Worm (Caenorhabditis elegans) whole organism, L4 larva: Measurements from ENCODE around the gene clec-160.

Source experiments
- F44E2.7 ChIP-seq: fragments of 200-800 bp; sonication (Bioruptor generic); IDR thresholded peaks from 2 replicates; pipeline ENCODE4 v2.1.2; 2022; ENCODE audit warnings: missing genetic modification characterization, missing compliant biosample characterization
- Y105C5A.15 ChIP-seq: fragments of 200-800 bp; sonication (Bioruptor generic); IDR thresholded peaks from 2 replicates; pipeline ENCODE4 v1.3.6; 2022; ENCODE audit warnings: missing genetic modification characterization, missing compliant biosample characterization
- ZK337.2 ChIP-seq: fragments of 200-800 bp; sonication (Bioruptor generic); IDR thresholded peaks from 2 replicates; pipeline ENCODE4 v1.3.6; 2022; ENCODE audit warnings: missing genetic modification reagents, missing genetic modification characterization, missing compliant biosample characterization
- ZK546.5 ChIP-seq, 2 experiments: sonication (generic microtip); optimal IDR thresholded peaks; 2 replicates each; lab custom pipeline; 2017; ENCODE audit warnings: missing biosample characterization in 2 of 2, missing genetic modification characterization in 2 of 2
- ama-1 ChIP-seq: fragments of 150-350 bp; optimal IDR thresholded peaks from 2 replicates; lab custom pipeline; 2014; ENCODE audit warnings: inconsistent platforms, mixed read lengths
- attf-4 ChIP-seq: sonication (generic microtip); optimal IDR thresholded peaks from 3 replicates; lab custom pipeline; 2017; ENCODE audit warnings: missing biosample characterization, missing genetic modification characterization
- ceh-44 ChIP-seq: fragments of 200-800 bp; sonication (Bioruptor generic); IDR thresholded peaks from 2 replicates; pipeline ENCODE4 v1.3.6; 2022; ENCODE audit warnings: missing genetic modification reagents, missing genetic modification characterization, missing compliant biosample characterization
- cey-2 ChIP-seq: sonication (generic microtip); optimal IDR thresholded peaks from 3 replicates; lab custom pipeline; 2017; ENCODE audit warnings: missing genetic modification characterization, mild to moderate bottlenecking, missing compliant biosample characterization, antibody characterized with exemption, borderline replicate concordance; ENCODE audit not compliant: insufficient read depth
- daf-16 ChIP-seq, 3 experiments: sonication (generic microtip); optimal IDR thresholded peaks; 2 replicates each; lab custom pipeline; 2016 to 2017; ENCODE audit warnings: missing genetic modification characterization in 3 of 3, missing genetic modification reagents in 3 of 3, mild to moderate bottlenecking in 2 of 3, missing compliant biosample characterization in 2 of 3, missing biosample characterization in 1 of 3, moderate library complexity in 1 of 3
- dmd-6 ChIP-seq: fragments of 200-800 bp; sonication (Bioruptor generic); IDR thresholded peaks from 2 replicates; pipeline ENCODE4 v1.3.6; 2022; ENCODE audit warnings: missing genetic modification reagents, missing genetic modification characterization, missing compliant biosample characterization
- dmd-8 ChIP-seq: fragments of 200-800 bp; sonication (Bioruptor generic); IDR thresholded peaks from 2 replicates; pipeline ENCODE4 v1.3.6; 2022; ENCODE audit warnings: missing genetic modification characterization, missing compliant biosample characterization
- dpl-1 ChIP-seq: fragments of 150-350 bp; optimal IDR thresholded peaks from 2 replicates; lab custom pipeline; 2014; ENCODE audit warnings: missing biosample characterization, missing genetic modification reagents, missing genetic modification characterization
- duxl-1 ChIP-seq: sonication (generic microtip); optimal IDR thresholded peaks from 2 replicates; lab custom pipeline; 2016; ENCODE audit warnings: mild to moderate bottlenecking, missing genetic modification characterization, moderate library complexity, missing compliant biosample characterization; ENCODE audit not compliant: poor library complexity
- dve-1 ChIP-seq: sonication (generic microtip); optimal IDR thresholded peaks from 2 replicates; lab custom pipeline; 2017; ENCODE audit warnings: antibody characterized with exemption, mild to moderate bottlenecking, missing genetic modification characterization, missing compliant biosample characterization; ENCODE audit not compliant: insufficient read depth
- egl-27 ChIP-seq: sonication (generic microtip); optimal IDR thresholded peaks from 3 replicates; lab custom pipeline; 2017; ENCODE audit warnings: missing biosample characterization, missing genetic modification reagents, missing genetic modification characterization
- hlh-11 ChIP-seq: fragments of 200-800 bp; sonication (Bioruptor generic); optimal IDR thresholded peaks from 2 replicates; lab custom pipeline; 2018; ENCODE audit warnings: mild to moderate bottlenecking, missing genetic modification characterization, missing compliant biosample characterization
- hlh-30 ChIP-seq: sonication (generic microtip); optimal IDR thresholded peaks from 2 replicates; lab custom pipeline; 2017; ENCODE audit warnings: antibody characterized with exemption, mild to moderate bottlenecking, missing genetic modification characterization, missing compliant biosample characterization; ENCODE audit not compliant: insufficient read depth
- hmg-1.1 ChIP-seq: fragments of 200-800 bp; sonication (Bioruptor generic); IDR thresholded peaks from 2 replicates; pipeline ENCODE4 v1.3.6; 2022; ENCODE audit warnings: missing genetic modification reagents, missing genetic modification characterization, missing compliant biosample characterization
- jun-1 ChIP-seq: fragments of 150-350 bp; optimal IDR thresholded peaks from 2 replicates; lab custom pipeline; 2014; ENCODE audit warnings: missing biosample characterization, missing genetic modification reagents, missing genetic modification characterization
- lin-1 ChIP-seq: fragments of 200-800 bp; sonication (Bioruptor generic); IDR thresholded peaks from 2 replicates; pipeline ENCODE4 v1.3.6; 2022; ENCODE audit warnings: missing genetic modification reagents, missing genetic modification characterization, missing compliant biosample characterization
- lin-29 ChIP-seq: fragments of 200-800 bp; sonication (Bioruptor generic); IDR thresholded peaks from 2 replicates; pipeline ENCODE4 v1.3.6; 2022; ENCODE audit warnings: missing genetic modification reagents, missing genetic modification characterization, missing compliant biosample characterization
- lin-38 ChIP-seq: fragments of 200-800 bp; sonication (Bioruptor generic); IDR thresholded peaks from 2 replicates; pipeline ENCODE4 v1.3.6; 2022; ENCODE audit warnings: missing genetic modification reagents, missing genetic modification characterization, missing compliant biosample characterization
- lsy-2 ChIP-seq, 2 experiments: fragments of 150-350 bp in 1 of 2; sonication (generic microtip) in 1 of 2; optimal IDR thresholded peaks; 2 replicates each; lab custom pipeline; 2014 to 2017; ENCODE audit warnings: missing biosample characterization in 2 of 2, missing genetic modification characterization in 2 of 2
- mdl-1 ChIP-seq, 2 experiments: fragments of 150-350 bp in 1 of 2; sonication (generic microtip) in 1 of 2; optimal IDR thresholded peaks; 2 replicates each; lab custom pipeline; 2014 to 2017; ENCODE audit warnings: missing biosample characterization in 2 of 2, missing genetic modification characterization in 2 of 2
- mes-2 ChIP-seq: sonication (generic microtip); optimal IDR thresholded peaks from 2 replicates; lab custom pipeline; 2016; ENCODE audit warnings: missing genotype, mild to moderate bottlenecking, missing genetic modification characterization, missing compliant biosample characterization; ENCODE audit not compliant: poor library complexity, severe bottlenecking
- nhr-111 ChIP-seq: fragments of 200-800 bp; sonication (Bioruptor generic); optimal IDR thresholded peaks from 2 replicates; lab custom pipeline; 2018; ENCODE audit warnings: mild to moderate bottlenecking, missing genetic modification characterization, missing compliant biosample characterization
- nhr-28 ChIP-seq: fragments of 150-350 bp; optimal IDR thresholded peaks from 2 replicates; lab custom pipeline; 2014; ENCODE audit warnings: missing biosample characterization, missing genetic modification characterization
- nhr-41 ChIP-seq: fragments of 200-800 bp; sonication (Bioruptor generic); IDR thresholded peaks from 2 replicates; pipeline ENCODE4 v1.3.6; 2022; ENCODE audit warnings: missing genetic modification reagents, missing genetic modification characterization, missing compliant biosample characterization
- nhr-42 ChIP-seq: fragments of 200-800 bp; sonication (Bioruptor generic); IDR thresholded peaks from 2 replicates; pipeline ENCODE4 v1.3.6; 2022; ENCODE audit warnings: missing genetic modification characterization, missing compliant biosample characterization
- nhr-48 ChIP-seq: sonication (generic microtip); optimal IDR thresholded peaks from 2 replicates; lab custom pipeline; 2016; ENCODE audit warnings: mild to moderate bottlenecking, missing genetic modification characterization, missing compliant biosample characterization
- nhr-77 ChIP-seq: fragments of 150-350 bp; optimal IDR thresholded peaks from 2 replicates; lab custom pipeline; 2014; ENCODE audit warnings: missing biosample characterization, missing genetic modification characterization
- pha-4 ChIP-seq, 2 experiments: fragments of 150-350 bp in 1 of 2; fragments of 200-800 bp in 1 of 2; sonication (Bioruptor generic) in 1 of 2; IDR thresholded peaks in 1 of 2; optimal IDR thresholded peaks in 1 of 2; 2 replicates each; pipeline versions ENCODE4 v1.3.6 to Lab custom; 2014 to 2022; ENCODE audit warnings: missing genetic modification characterization in 2 of 2, missing genetic modification reagents in 2 of 2, missing biosample characterization in 1 of 2, missing compliant biosample characterization in 1 of 2
- snpc-1.2 ChIP-seq: fragments of 200-800 bp; sonication (Bioruptor generic); IDR thresholded peaks from 2 replicates; pipeline ENCODE4 v1.3.6; 2022; ENCODE audit warnings: missing genetic modification reagents, missing genetic modification characterization, missing compliant biosample characterization
- spr-1 ChIP-seq: sonication (generic microtip); optimal IDR thresholded peaks from 2 replicates; lab custom pipeline; 2016; ENCODE audit warnings: mild to moderate bottlenecking, missing genetic modification characterization, missing compliant biosample characterization
- unc-39 ChIP-seq: sonication (generic microtip); optimal IDR thresholded peaks from 2 replicates; lab custom pipeline; 2017; ENCODE audit warnings: missing biosample characterization, missing genetic modification characterization
- unc-62 ChIP-seq, 3 experiments: fragments of 150-350 bp in 1 of 3; sonication (generic microtip); optimal IDR thresholded peaks in 2 of 3; peaks in 1 of 3; 1 replicate in 1 of 3; 2 replicates in 2 of 3; lab custom pipeline; 2014 to 2017; ENCODE audit warnings: missing biosample characterization in 3 of 3, missing genetic modification characterization in 3 of 3, missing genetic modification reagents in 3 of 3, missing genotype in 1 of 3
- vab-7 ChIP-seq: fragments of 200-800 bp; sonication (Bioruptor generic); IDR thresholded peaks from 2 replicates; pipeline ENCODE4 v1.3.6; 2022; ENCODE audit warnings: missing genetic modification reagents, missing genetic modification characterization, missing compliant biosample characterization
- zfp-2 ChIP-seq: sonication (generic microtip); optimal IDR thresholded peaks from 2 replicates; lab custom pipeline; 2016; ENCODE audit warnings: mild to moderate bottlenecking, missing genetic modification characterization, missing compliant biosample characterization
- zip-2 ChIP-seq: fragments of 150-350 bp; optimal IDR thresholded peaks from 2 replicates; lab custom pipeline; 2014; ENCODE audit warnings: missing biosample characterization, missing genetic modification characterization
- ztf-11 ChIP-seq: fragments of 150-350 bp; optimal IDR thresholded peaks from 2 replicates; lab custom pipeline; 2014; ENCODE audit warnings: missing biosample characterization, missing genetic modification characterization

The clec-160 gene

DNA sequence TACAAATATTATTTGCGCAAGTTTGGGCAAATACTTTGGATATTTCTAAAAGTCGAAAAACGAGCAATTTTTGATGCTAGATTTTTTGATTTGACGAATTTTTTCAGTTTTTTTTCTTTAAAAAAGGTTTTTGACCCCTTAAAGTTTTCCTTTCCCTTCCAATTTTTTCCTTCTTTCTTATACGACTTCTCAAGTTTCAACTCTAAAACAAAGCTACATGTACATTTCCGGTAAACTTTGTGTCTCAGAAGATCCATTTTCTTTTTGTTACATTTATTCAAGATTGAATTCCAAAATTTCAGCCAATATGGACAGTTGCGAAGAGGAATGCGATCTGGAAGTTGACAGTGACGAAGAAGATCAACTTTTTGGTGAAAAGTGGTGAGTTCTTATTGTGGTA is 3.0 kb upstream of the clec-160 start, which contains the start of gene mig-10:
TSS of gene mig-10 (plus strand) at position 301 of the 400 bp plus-strand sequence.
- no peak for TF ChIP-seq nhr-41 (GFP tag; lab: Robert Waterston, UW)
- TF ChIP-seq dpl-1, result no peak
- no peak for TF ChIP-seq dmd-8 (GFP tag; lab: Robert Waterston, UW)
- no peak for TF ChIP-seq zfp-2
- no peak for TF ChIP-seq lin-29 (GFP tag; lab: Robert Waterston, UW)
- no peak for TF ChIP-seq attf-4 (tag; lab: Kevin White, UChicago)
- TF ChIP-seq snpc-1.2, result no peak

ce11 chrIII:8271676-8272225 is 4.0 kb downstream of the clec-160 start, which contains the start of the genes mps-4 and F09G8.10:
mps-4 (minus strand) TSS chrIII:8271776.
F09G8.10 (minus strand) TSS chrIII:8272175.
- no peak for TF ChIP-seq ama-1 (lab: Kevin White, UChicago)

DNA sequence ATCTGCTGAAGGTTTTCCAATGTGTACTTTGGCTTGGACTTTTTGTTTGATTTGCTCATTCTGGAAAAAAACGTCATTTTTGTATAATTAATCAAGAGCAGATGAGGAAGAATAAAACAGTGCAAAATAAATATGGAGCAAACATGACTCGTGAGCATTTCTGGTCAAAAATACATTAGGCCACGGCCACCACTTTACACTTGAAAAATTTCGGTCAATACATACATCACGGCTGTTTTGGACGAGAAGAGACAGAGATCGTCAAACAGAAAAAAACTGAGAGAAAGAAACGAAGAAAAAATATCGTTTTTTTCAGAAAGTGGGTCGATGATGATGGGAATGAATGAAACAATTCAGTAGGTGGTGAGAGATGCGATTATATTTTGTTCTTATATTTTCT is 7.5 kb downstream of the clec-160 start, which contains the start of the genes F09G8.7 and crn-7:
TSS of gene F09G8.7 (minus strand) at position 60 of the 400 bp plus-strand sequence.
TSS of gene crn-7 (plus strand) at position 236 of the 400 bp plus-strand sequence.
- TF ChIP-seq unc-39, result no peak
- no peak for TF ChIP-seq dmd-6 (GFP tag; lab: Robert Waterston, UW)
- peak; percentile 38 for TF ChIP-seq hlh-11 (tag; lab: Kevin White, UChicago)
- no peak for TF ChIP-seq egl-27 (tag; lab: Kevin White, UChicago)
- no peak for TF ChIP-seq ZK546.5 (tag; optimal IDR thresholded peaks at IDR 0.05; lab: Kevin White, UChicago)
- TF ChIP-seq hlh-30, result peak; percentile 55
- no peak for TF ChIP-seq duxl-1 (tag; lab: Kevin White, UChicago)
- TF ChIP-seq ceh-44 (GFP tag; lab: Robert Waterston, UW), result no peak
- TF ChIP-seq lin-1 (GFP tag; lab: Robert Waterston, UW), result no peak
- no peak for TF ChIP-seq jun-1 (tag; lab: Kevin White, UChicago)
- TF ChIP-seq vab-7 (GFP tag; lab: Robert Waterston, UW), result no peak
- TF ChIP-seq Y105C5A.15 (GFP tag; lab: Robert Waterston, UW), result no peak
- TF ChIP-seq daf-16 (GFP tag; optimal IDR thresholded peaks at IDR 0.05; lab: Kevin White, UChicago), result no peak
- TF ChIP-seq daf-16 (tag; optimal IDR thresholded peaks at IDR 0.05; lab: Kevin White, UChicago), result peak; percentile 15
- no peak for TF ChIP-seq pha-4 (GFP tag; IDR thresholded peaks at IDR 0.05; lab: Robert Waterston, UW)
- peak; percentile 45 for TF ChIP-seq pha-4 (tag; optimal IDR thresholded peaks at IDR 0.05; lab: Kevin White, UChicago)
- TF ChIP-seq hmg-1.1, result no peak
- no peak for TF ChIP-seq mdl-1 (tag; optimal IDR thresholded peaks at IDR 0.05; lab: Kevin White, UChicago)
- no peak for TF ChIP-seq nhr-111 (GFP tag; lab: Kevin White, UChicago)
- peak; percentile 67 for TF ChIP-seq mes-2
- no peak for TF ChIP-seq nhr-42 (GFP tag; lab: Robert Waterston, UW)
- no peak for TF ChIP-seq nhr-77 (tag; lab: Kevin White, UChicago)
- no peak for TF ChIP-seq ZK337.2 (GFP tag; lab: Robert Waterston, UW)
- no peak for TF ChIP-seq zip-2 (tag; lab: Kevin White, UChicago)
- TF ChIP-seq dve-1 (tag; lab: Kevin White, UChicago), result peak; percentile 28
- no peak for TF ChIP-seq nhr-48 (tag; lab: Kevin White, UChicago)
- no peak for TF ChIP-seq F44E2.7
- no peak for TF ChIP-seq nhr-41 (GFP tag; lab: Robert Waterston, UW)
- no peak for TF ChIP-seq spr-1 (tag; lab: Kevin White, UChicago)
- TF ChIP-seq lsy-2 (tag; optimal IDR thresholded peaks at IDR 0.05; lab: Kevin White, UChicago), result peak in 1 of 2 experiments; percentile 61
- TF ChIP-seq nhr-28, result peak; percentile 51
- no peak for TF ChIP-seq cey-2 (tag; lab: Kevin White, UChicago)
- TF ChIP-seq unc-62 (GFP tag; optimal IDR thresholded peaks at IDR 0.05 in 1 of 2; lab: Kevin White, UChicago), result peak in 1 of 2 experiments; percentile 57
- no peak for TF ChIP-seq unc-62 (tag; optimal IDR thresholded peaks at IDR 0.05; lab: Kevin White, UChicago)
- no peak for TF ChIP-seq ztf-11 (tag; lab: Kevin White, UChicago)
- peak; percentile 39; the same call in 1 of the 2 replicates for TF ChIP-seq lin-38 (GFP tag; lab: Robert Waterston, UW)
- no peak for TF ChIP-seq attf-4 (tag; lab: Kevin White, UChicago)
